Fruit fly (Drosophila melanogaster) whole organism, prepupa: ENCODE measurements around the gene CG43922.
A peak's percentile ranks its signal among the peaks of the same experiment; 100 is the strongest.

ENCODE experiments used
- Blimp-1 ChIP-seq: fragments of 200-800 bp; sonication (Bioruptor generic); optimal IDR thresholded peaks from 3 replicates; lab custom pipeline; 2017; ENCODE audit warnings: missing biosample characterization, missing genetic modification characterization, mild to moderate bottlenecking, moderate library complexity, missing genetic modification reagents
- CG10669 ChIP-seq: fragments of 200-800 bp; sonication (Bioruptor generic); optimal IDR thresholded peaks from 3 replicates; lab custom pipeline; 2018; ENCODE audit warnings: missing biosample characterization, mild to moderate bottlenecking, missing genetic modification characterization, moderate library complexity
- CG11762 ChIP-seq: fragments of 200-800 bp; sonication (Bioruptor generic); optimal IDR thresholded peaks from 3 replicates; lab custom pipeline; 2016; ENCODE audit warnings: missing biosample characterization, missing genetic modification characterization; ENCODE audit not compliant: insufficient read depth
- CG11902 ChIP-seq: fragments of 200-800 bp; sonication (Bioruptor generic); optimal IDR thresholded peaks from 3 replicates; lab custom pipeline; 2016; ENCODE audit warnings: missing biosample characterization, missing genetic modification characterization
- CG15336 ChIP-seq: fragments of 200-800 bp; sonication (Bioruptor generic); IDR thresholded peaks from 2 replicates; pipeline ENCODE4 v1.3.6; 2022; ENCODE audit warnings: missing biosample characterization, missing genetic modification characterization
- CG16779 ChIP-seq: fragments of 200-800 bp; sonication (Bioruptor generic); optimal IDR thresholded peaks from 3 replicates; lab custom pipeline; 2017; ENCODE audit warnings: missing biosample characterization, mild to moderate bottlenecking, missing genetic modification characterization
- CG31627 ChIP-seq: fragments of 200-800 bp; sonication (Bioruptor generic); optimal IDR thresholded peaks from 3 replicates; lab custom pipeline; 2016; ENCODE audit warnings: missing biosample characterization, missing genetic modification characterization
- CG32006 ChIP-seq: fragments of 200-800 bp; sonication (Bioruptor generic); optimal IDR thresholded peaks from 3 replicates; lab custom pipeline; 2017; ENCODE audit warnings: missing biosample characterization, mild to moderate bottlenecking, missing genetic modification characterization
- CG34406 ChIP-seq: fragments of 200-800 bp; sonication (Bioruptor generic); optimal IDR thresholded peaks from 3 replicates; lab custom pipeline; 2016; ENCODE audit warnings: missing biosample characterization, missing genetic modification characterization
- CG3919 ChIP-seq: fragments of 200-800 bp; sonication (Bioruptor generic); optimal IDR thresholded peaks from 3 replicates; lab custom pipeline; 2016; ENCODE audit warnings: missing biosample characterization, missing genetic modification characterization
- CG6276 ChIP-seq: fragments of 200-800 bp; sonication (Bioruptor generic); optimal IDR thresholded peaks from 2 replicates; lab custom pipeline; 2017; ENCODE audit warnings: missing biosample characterization, mild to moderate bottlenecking, missing genetic modification characterization
- CG6792 ChIP-seq: fragments of 200-800 bp; sonication (Bioruptor generic); optimal IDR thresholded peaks from 3 replicates; lab custom pipeline; 2016; ENCODE audit warnings: missing biosample characterization, missing genetic modification characterization
- CG6808 ChIP-seq: fragments of 200-800 bp; sonication (Bioruptor generic); optimal IDR thresholded peaks from 3 replicates; lab custom pipeline; 2017; ENCODE audit warnings: missing biosample characterization, missing genetic modification characterization, mild to moderate bottlenecking, moderate library complexity, missing genetic modification reagents
- CG8119 ChIP-seq: fragments of 200-800 bp; sonication (Bioruptor generic); IDR thresholded peaks from 3 replicates; pipeline ENCODE4 v1.3.6; 2022; ENCODE audit warnings: missing biosample characterization, missing genetic modification characterization
- CG8319 ChIP-seq: fragments of 200-800 bp; sonication (Bioruptor generic); optimal IDR thresholded peaks from 3 replicates; lab custom pipeline; 2016; ENCODE audit warnings: missing biosample characterization, missing genetic modification characterization
- CG8632 ChIP-seq: fragments of 200-800 bp; sonication (Bioruptor generic); optimal IDR thresholded peaks from 3 replicates; lab custom pipeline; 2016; ENCODE audit warnings: missing biosample characterization, missing genetic modification characterization
- CG9139 ChIP-seq: fragments of 200-800 bp; sonication (Bioruptor generic); optimal IDR thresholded peaks from 3 replicates; lab custom pipeline; 2017; ENCODE audit warnings: missing biosample characterization, mild to moderate bottlenecking, missing genetic modification characterization
- Eip75B ChIP-seq: fragments of 200-800 bp; sonication (Bioruptor generic); optimal IDR thresholded peaks from 3 replicates; lab custom pipeline; 2016; ENCODE audit warnings: missing biosample characterization, missing genetic modification characterization
- Eip93F ChIP-seq: fragments of 200-800 bp; sonication (Bioruptor generic); optimal IDR thresholded peaks from 2 replicates; lab custom pipeline; 2016; ENCODE audit warnings: missing biosample characterization, mild to moderate bottlenecking, missing genetic modification characterization
- Ets21C ChIP-seq: fragments of 200-800 bp; sonication (Bioruptor generic); optimal IDR thresholded peaks from 3 replicates; lab custom pipeline; 2016; ENCODE audit warnings: missing biosample characterization, missing genetic modification characterization
- Ets96B ChIP-seq: fragments of 200-800 bp; optimal IDR thresholded peaks from 2 replicates; lab custom pipeline; 2019; ENCODE audit warnings: missing biosample characterization, mild to moderate bottlenecking, missing genetic modification characterization, moderate library complexity
- Gug ChIP-seq: fragments of 200-800 bp; sonication (Bioruptor generic); IDR thresholded peaks from 2 replicates; pipeline ENCODE4 v1.3.6; 2022; ENCODE audit warnings: missing biosample characterization, missing genetic modification characterization
- Hr38 ChIP-seq: sonication (Bioruptor generic); optimal IDR thresholded peaks from 2 replicates; lab custom pipeline; 2016; ENCODE audit warnings: missing biosample characterization, missing genetic modification characterization
- Hr39 ChIP-seq: fragments of 200-800 bp; sonication (Bioruptor generic); optimal IDR thresholded peaks from 2 replicates; lab custom pipeline; 2016; ENCODE audit warnings: missing biosample characterization, missing genetic modification characterization
- Hr4 ChIP-seq: fragments of 200-800 bp; sonication (Bioruptor generic); optimal IDR thresholded peaks from 3 replicates; lab custom pipeline; 2016; ENCODE audit warnings: missing biosample characterization, missing genetic modification characterization
- Lpt ChIP-seq: fragments of 200-800 bp; sonication (Bioruptor generic); optimal IDR thresholded peaks from 3 replicates; lab custom pipeline; 2016; ENCODE audit warnings: missing biosample characterization, missing genetic modification characterization
- OdsH ChIP-seq: fragments of 200-800 bp; sonication (Bioruptor generic); optimal IDR thresholded peaks from 3 replicates; lab custom pipeline; 2016; ENCODE audit warnings: missing biosample characterization, missing genetic modification characterization
- Smox ChIP-seq: fragments of 200-800 bp; sonication (Bioruptor generic); optimal IDR thresholded peaks from 3 replicates; lab custom pipeline; 2016; ENCODE audit warnings: missing biosample characterization, missing genetic modification characterization
- Sox14 ChIP-seq: fragments of 200-800 bp; sonication (Bioruptor generic); optimal IDR thresholded peaks from 3 replicates; lab custom pipeline; 2016; ENCODE audit warnings: missing biosample characterization, missing genetic modification characterization
- Sox15 ChIP-seq: fragments of 200-800 bp; sonication (Bioruptor generic); optimal IDR thresholded peaks from 3 replicates; lab custom pipeline; 2016; ENCODE audit warnings: missing biosample characterization, missing genetic modification characterization
- acj6 ChIP-seq: fragments of 200-800 bp; sonication (Bioruptor generic); optimal IDR thresholded peaks from 3 replicates; lab custom pipeline; 2016; ENCODE audit warnings: missing biosample characterization, missing genetic modification characterization
- cyc ChIP-seq: fragments of 200-800 bp; sonication (Bioruptor generic); optimal IDR thresholded peaks from 3 replicates; lab custom pipeline; 2016; ENCODE audit warnings: missing biosample characterization, missing genetic modification characterization
- dsx ChIP-seq: fragments of 200-800 bp; optimal IDR thresholded peaks from 3 replicates; lab custom pipeline; 2019; ENCODE audit warnings: missing biosample characterization, mild to moderate bottlenecking, missing genetic modification characterization, moderate library complexity; ENCODE audit not compliant: poor library complexity, severe bottlenecking
- eg ChIP-seq: fragments of 200-800 bp; sonication (Bioruptor generic); IDR thresholded peaks from 3 replicates; pipeline ENCODE4 v1.3.6; 2022; ENCODE audit warnings: missing biosample characterization, missing genetic modification characterization
- fd59A ChIP-seq: fragments of 200-800 bp; sonication (Bioruptor generic); optimal IDR thresholded peaks from 2 replicates; lab custom pipeline; 2017; ENCODE audit warnings: missing biosample characterization, mild to moderate bottlenecking, missing genetic modification characterization, missing genetic modification reagents
- fd85E ChIP-seq: fragments of 200-800 bp; sonication (Bioruptor generic); optimal IDR thresholded peaks from 3 replicates; lab custom pipeline; 2016; ENCODE audit warnings: missing biosample characterization, missing genetic modification characterization
- lz ChIP-seq: fragments of 200-800 bp; sonication (Bioruptor generic); optimal IDR thresholded peaks from 3 replicates; lab custom pipeline; 2016; ENCODE audit warnings: missing biosample characterization, missing genetic modification characterization
- net ChIP-seq: fragments of 200-800 bp; sonication (Bioruptor generic); optimal IDR thresholded peaks from 3 replicates; lab custom pipeline; 2016; ENCODE audit warnings: missing biosample characterization, missing genetic modification characterization
- pdm3 ChIP-seq: fragments of 200-800 bp; sonication (Bioruptor generic); optimal IDR thresholded peaks from 3 replicates; lab custom pipeline; 2016; ENCODE audit warnings: missing biosample characterization, missing genetic modification characterization
- salr ChIP-seq, 2 experiments: fragments of 200-800 bp; sonication (Bioruptor generic); optimal IDR thresholded peaks; 3 replicates each; lab custom pipeline; 2016 to 2018; ENCODE audit warnings: missing biosample characterization in 2 of 2, missing genetic modification characterization in 2 of 2, mild to moderate bottlenecking in 1 of 2
- spab ChIP-seq: fragments of 200-800 bp; sonication (Bioruptor generic); optimal IDR thresholded peaks from 2 replicates; lab custom pipeline; 2017; ENCODE audit warnings: missing biosample characterization, mild to moderate bottlenecking, missing genetic modification characterization, missing genetic modification reagents
- svp ChIP-seq: fragments of 200-800 bp; sonication (Bioruptor generic); peaks from one replicate; lab custom pipeline; 2016; ENCODE audit warnings: missing biosample characterization, missing genetic modification characterization

The CG43922 gene

DNA sequence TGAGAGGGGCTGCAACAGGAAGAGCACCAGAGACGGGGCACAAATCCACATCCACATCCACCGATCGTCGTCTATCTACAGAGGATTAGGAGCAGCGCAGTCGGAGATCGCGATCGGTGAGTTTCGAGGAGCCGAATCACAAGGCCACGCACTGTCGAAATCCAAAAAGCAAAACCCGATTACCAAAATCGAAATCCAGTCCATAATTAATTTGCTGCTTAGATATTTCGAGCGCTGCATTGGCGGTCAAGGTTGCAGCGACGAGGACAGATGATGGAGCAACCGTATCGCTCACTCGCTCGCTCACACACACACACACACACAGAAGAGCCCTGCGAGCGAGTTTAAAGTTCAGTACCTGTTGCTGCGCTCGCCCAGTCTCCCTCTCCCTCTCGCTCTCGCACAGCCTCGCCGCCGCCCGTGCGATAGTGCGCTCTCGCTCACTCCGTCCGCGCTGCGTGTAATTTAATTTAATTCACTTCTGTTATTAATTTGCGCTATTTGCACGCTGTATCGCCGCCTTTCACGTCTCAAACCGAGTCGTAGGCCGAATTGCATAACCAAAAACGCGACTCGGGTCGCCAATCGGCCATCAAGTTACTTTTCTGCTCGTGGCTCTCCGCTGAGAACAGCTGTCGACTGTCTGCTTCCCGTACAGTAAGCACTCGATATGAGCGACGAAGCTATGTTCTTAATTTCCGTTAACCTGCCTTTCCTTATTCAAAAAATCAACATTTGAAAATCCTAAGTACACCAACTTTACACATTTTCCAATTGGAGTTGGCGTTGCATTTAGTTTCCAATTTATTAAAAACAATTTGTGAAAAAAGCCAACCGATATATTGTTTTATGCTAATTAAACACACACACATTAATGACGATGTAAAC, 30.7 kb upstream of the CG43922 start (continued):
- TF ChIP-seq salr (GFP tag; optimal IDR thresholded peaks at IDR 0.05; lab: Kevin White, UChicago) (no peak), Smox (no peak), fd59A (GFP tag; lab: Kevin White, UChicago) (no peak), cyc (GFP tag; lab: Kevin White, UChicago) (peak; percentile 49), OdsH (GFP tag; lab: Kevin White, UChicago) (peak; percentile 64), Sox14 (GFP tag; lab: Kevin White, UChicago) (peak; percentile 14), CG32006 (GFP tag; lab: Kevin White, UChicago) (no peak), CG16779 (peak; percentile 19), Hr39 (GFP tag; lab: Kevin White, UChicago) (peak; percentile 27), CG11762 (GFP tag; lab: Kevin White, UChicago) (no peak), Ets96B (tag; lab: Kevin White, UChicago) (peak; percentile 2), CG8319 (no peak), svp (GFP tag; lab: Kevin White, UChicago) (peak; percentile 95), Hr4 (GFP tag; lab: Kevin White, UChicago) (peak; percentile 44), Lpt (no peak), Gug (GFP tag; lab: Robert Waterston, UW) (peak; percentile 13; the same call in 1 of the 2 replicates), CG10669 (peak; percentile 27), CG11902 (no peak), CG31627 (GFP tag; lab: Kevin White, UChicago) (peak; percentile 38), Eip93F (GFP tag; lab: Kevin White, UChicago) (no peak), net (GFP tag; lab: Kevin White, UChicago) (no peak), acj6 (GFP tag; lab: Kevin White, UChicago) (peak; percentile 42), CG3919 (GFP tag; lab: Kevin White, UChicago) (no peak), dsx (no peak), spab (GFP tag; lab: Kevin White, UChicago) (peak; percentile 28), CG8632 (GFP tag; lab: Kevin White, UChicago) (peak; percentile 6), pdm3 (GFP tag; lab: Kevin White, UChicago) (no peak), Hr38 (GFP tag; lab: Kevin White, UChicago) (no peak), CG9139 (GFP tag; lab: Kevin White, UChicago) (peak; percentile 67), CG8119 (GFP tag; lab: Robert Waterston, UW) (peak; percentile 57), CG6792 (GFP tag; lab: Kevin White, UChicago) (peak; percentile 26), CG34406 (GFP tag; lab: Kevin White, UChicago) (no peak), CG6808 (GFP tag; lab: Kevin White, UChicago) (peak; percentile 74), CG6276 (peak; percentile 55), eg (GFP tag; lab: Robert Waterston, UW) (peak; percentile 40; the same call in 2 of the 3 replicates), Ets21C (GFP tag; lab: Kevin White, UChicago) (peak; percentile 42), CG15336 (GFP tag; lab: Robert Waterston, UW) (peak; percentile 20; the same call in 1 of the 2 replicates), Sox15 (peak; percentile 2), lz (GFP tag; lab: Kevin White, UChicago) (peak; percentile 54), Eip75B (GFP tag; lab: Kevin White, UChicago) (peak; percentile 12), Blimp-1 (peak; percentile 17), fd85E (GFP tag; lab: Kevin White, UChicago) (no peak)
- TF ChIP-seq, all 60 proteins: peak for 41
